Worm (Caenorhabditis elegans) whole organism, L4 larva: ENCODE results near the gene srv-1.

ENCODE experiments used
- R02D3.7 ChIP-seq: fragments of 150-350 bp; sonication (generic microtip); optimal IDR thresholded peaks from 3 replicates; lab custom pipeline; 2014; ENCODE audit warnings: missing biosample characterization, missing genetic modification characterization
- nhr-28 ChIP-seq: fragments of 150-350 bp; optimal IDR thresholded peaks from 2 replicates; lab custom pipeline; 2014; ENCODE audit warnings: missing biosample characterization, missing genetic modification characterization

DNA sequence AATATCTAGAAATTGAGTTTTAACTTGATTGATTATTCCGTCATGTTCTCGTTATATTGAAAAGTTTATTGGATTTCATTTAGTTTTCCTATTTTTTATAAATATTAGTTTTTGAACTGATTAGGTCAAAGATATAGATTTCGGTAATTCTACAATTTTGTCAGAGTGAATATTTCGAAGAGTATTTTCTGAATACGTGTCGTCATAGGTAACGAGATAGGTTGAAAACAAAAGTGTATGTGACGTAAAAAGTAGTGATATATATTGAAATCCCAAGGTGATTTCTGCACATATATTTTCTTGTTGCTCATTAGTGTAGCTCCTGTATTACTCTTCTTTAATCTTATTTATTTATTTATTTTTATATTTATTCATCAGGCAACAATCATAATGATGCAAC lies 30.6 kb downstream of the srv-1 start, which contains the start of gene K04C2.7:
- TF ChIP-seq nhr-28 (tag; lab: Kevin White, UChicago) = no peak
- no peak for TF ChIP-seq R02D3.7 (tag; lab: Kevin White, UChicago)
